Worm (Caenorhabditis elegans): ENCODE data around the gene F48F7.5.

- TF ChIP-seq ceh-63 (GFP tag; optimal IDR thresholded peaks at IDR 0.05) (no peak), C04F5.9 (tag; optimal IDR thresholded peaks at IDR 0.05) (no peak), snpc-4 (tag; optimal IDR thresholded peaks at IDR 0.05) (no peak), lin-14 (GFP tag; optimal IDR thresholded peaks at IDR 0.05) (peak; percentile 81)
Observed at ce11 chrX:13950620-13951152, 24.8 kb upstream of the F48F7.5 start.

Data from whole organism, L1 larva.